Fruit fly (Drosophila melanogaster) whole organism: ENCODE data around the gene Glut1.

Experiments used
- CG8478 ChIP-seq: fragments of >200 bp; optimal IDR thresholded peaks from 2 replicates; lab custom pipeline; 2018; ENCODE audit warnings: inconsistent platforms
- EcR ChIP-seq, 2 experiments: fragments of >200 bp; optimal IDR thresholded peaks; 2 replicates each; lab custom pipeline; 2017; ENCODE audit warnings: missing biosample characterization in 2 of 2, missing genetic modification characterization in 2 of 2, missing genetic modification reagents in 2 of 2
- pan ChIP-seq: fragments of >200 bp; optimal IDR thresholded peaks from 2 replicates; lab custom pipeline; 2017
- psq ChIP-seq: fragments of >200 bp; optimal IDR thresholded peaks from 2 replicates; lab custom pipeline; 2017

- peak; percentile 61 for TF ChIP-seq pan (lab: Kevin White, UChicago)
- peak; percentile 27 to 41 for TF ChIP-seq EcR (GFP tag; optimal IDR thresholded peaks at IDR 0.05; lab: Kevin White, UChicago)
- no peak for TF ChIP-seq psq (lab: Kevin White, UChicago)
- no peak for TF ChIP-seq CG8478 (lab: Kevin White, UChicago)
Measured at dm6 chr3L:959869-960378, 46.0 kb downstream of the Glut1 start.
